Worm (Caenorhabditis elegans): ENCODE data around the gene madf-9.

ce11 chrIV:3626447-3626846 is 10.4 kb upstream of the madf-9 start:
- TF ChIP-seq cog-1 (tag; optimal IDR thresholded peaks at IDR 0.05) = no peak
- no peak for TF ChIP-seq tab-1 (GFP tag; IDR thresholded peaks at IDR 0.05)

All from whole organism, midembryonic.